In genomic region chrX:16780244-16780643, dm6 we compare ENCODE assay signal across 4 fruit fly cellular contexts.
TF ChIP-seq lines count a peak whose summit lies in the region.

No protein-coding gene starts in this region.

- TF ChIP-seq CTCF in whole organism, embryonic (GFP tag; optimal IDR thresholded peaks at IDR 0.05; lab: Kevin White, UChicago): no peak

TF ChIP-seq in whole organism, adult, 20 proteins besides CTCF, POLR2A, EP300 and RAD21:
- no peak for TF ChIP-seq cnc (optimal IDR thresholded peaks at IDR 0.05; lab: Kevin White, UChicago)
- TF ChIP-seq CG11617 (GFP tag; optimal IDR thresholded peaks at IDR 0.05; lab: Kevin White, UChicago): no peak
- TF ChIP-seq tj (GFP tag; optimal IDR thresholded peaks at IDR 0.05; lab: Kevin White, UChicago): peak; percentile 71
- no peak for TF ChIP-seq CG7101 (tag; optimal IDR thresholded peaks at IDR 0.05; lab: Kevin White, UChicago)
- TF ChIP-seq ovo (GFP tag; optimal IDR thresholded peaks at IDR 0.05; lab: Kevin White, UChicago): no peak
- TF ChIP-seq cic (GFP tag; optimal IDR thresholded peaks at IDR 0.05; lab: Kevin White, UChicago): no peak
- TF ChIP-seq toe (GFP tag; optimal IDR thresholded peaks at IDR 0.05; lab: Kevin White, UChicago): no peak
- no peak for TF ChIP-seq CG12768 (GFP tag; optimal IDR thresholded peaks at IDR 0.05; lab: Kevin White, UChicago)

TF ChIP-seq in whole organism, embryonic, 481 proteins besides CTCF, POLR2A, EP300 and RAD21 (continues in another document):
- TF ChIP-seq CG13894 (tag; optimal IDR thresholded peaks at IDR 0.05; lab: Kevin White, UChicago): peak; percentile 49
- TF ChIP-seq grn (GFP tag; optimal IDR thresholded peaks at IDR 0.05; lab: Kevin White, UChicago): peak; percentile 86
- no peak for TF ChIP-seq D (optimal IDR thresholded peaks at IDR 0.05; lab: Kevin White, UChicago)
- TF ChIP-seq D (GFP tag; optimal IDR thresholded peaks at IDR 0.05; lab: Kevin White, UChicago): no peak
- no peak for TF ChIP-seq Ravus (GFP tag; IDR thresholded peaks at IDR 0.05; lab: Robert Waterston, UW)
- TF ChIP-seq hkb (optimal IDR thresholded peaks at IDR 0.05; lab: Kevin White, UChicago): no peak
- TF ChIP-seq hkb (GFP tag; IDR thresholded peaks at IDR 0.05; lab: Robert Waterston, UW): no peak
- no peak for TF ChIP-seq Jarid2 (GFP tag; optimal IDR thresholded peaks at IDR 0.05; lab: Kevin White, UChicago)
- peak; percentile 16 for TF ChIP-seq Hmr (GFP tag; optimal IDR thresholded peaks at IDR 0.05; lab: Kevin White, UChicago)
- no peak for TF ChIP-seq slou (GFP tag; optimal IDR thresholded peaks at IDR 0.05; lab: Kevin White, UChicago)
- peak; percentile 39 to 74 for TF ChIP-seq Trl (optimal IDR thresholded peaks at IDR 0.05; lab: Kevin White, UChicago)
- TF ChIP-seq Trl (GFP tag; optimal IDR thresholded peaks at IDR 0.05; lab: Kevin White, UChicago): no peak
- TF ChIP-seq CG7745 (tag; optimal IDR thresholded peaks at IDR 0.05; lab: Kevin White, UChicago): no peak
- no peak for TF ChIP-seq ac (GFP tag; optimal IDR thresholded peaks at IDR 0.05; lab: Kevin White, UChicago)
- TF ChIP-seq sr (GFP tag; IDR thresholded peaks at IDR 0.05; lab: Robert Waterston, UW): peak; percentile 37; the same call in 1 of the 3 replicates
- no peak for TF ChIP-seq sc (optimal IDR thresholded peaks at IDR 0.05; lab: Kevin White, UChicago)
- no peak for TF ChIP-seq sc (GFP tag; optimal IDR thresholded peaks at IDR 0.05; lab: Kevin White, UChicago)
- no peak for TF ChIP-seq lola (GFP tag; optimal IDR thresholded peaks at IDR 0.05; lab: Kevin White, UChicago)
- no peak for TF ChIP-seq ase (GFP tag; IDR thresholded peaks at IDR 0.05; lab: Robert Waterston, UW)
- peak; percentile 42 for TF ChIP-seq CG12769 (tag; optimal IDR thresholded peaks at IDR 0.05; lab: Kevin White, UChicago)
- no peak for TF ChIP-seq CG17359 (tag; optimal IDR thresholded peaks at IDR 0.05; lab: Kevin White, UChicago)
- TF ChIP-seq repo (GFP tag; optimal IDR thresholded peaks at IDR 0.05; lab: Kevin White, UChicago): no peak
- TF ChIP-seq CG8089 (GFP tag; optimal IDR thresholded peaks at IDR 0.05; lab: Kevin White, UChicago): no peak
- TF ChIP-seq CoRest (tag; optimal IDR thresholded peaks at IDR 0.05; lab: Kevin White, UChicago): no peak
- TF ChIP-seq CG31224 (GFP tag; IDR thresholded peaks at IDR 0.05; lab: Robert Waterston, UW): no peak
- no peak for TF ChIP-seq CG34224 (GFP tag; IDR thresholded peaks at IDR 0.05; lab: Robert Waterston, UW; ENCODE audit: partially characterized antibody)
- TF ChIP-seq Hr39 (optimal IDR thresholded peaks at IDR 0.05; lab: Kevin White, UChicago): no peak
- no peak for TF ChIP-seq Mes4 (GFP tag; optimal IDR thresholded peaks at IDR 0.05; lab: Kevin White, UChicago)
- TF ChIP-seq CG9797 (GFP tag; optimal IDR thresholded peaks at IDR 0.05; lab: Kevin White, UChicago): no peak
- TF ChIP-seq gro (GFP tag; optimal IDR thresholded peaks at IDR 0.05; lab: Kevin White, UChicago): peak; percentile 37

TF ChIP-seq in whole organism, prepupa, 60 proteins besides CTCF, POLR2A, EP300 and RAD21:
- TF ChIP-seq CG6808 (GFP tag; optimal IDR thresholded peaks at IDR 0.05; lab: Kevin White, UChicago) (no peak), fkh (GFP tag; optimal IDR thresholded peaks at IDR 0.05; lab: Kevin White, UChicago) (peak; percentile 17)

TF ChIP-seq in whole organism, pupa, 21 proteins besides CTCF, POLR2A, EP300 and RAD21:
- TF ChIP-seq CG4496 (GFP tag; IDR thresholded peaks at IDR 0.05; lab: Robert Waterston, UW) (0 out of 3 replicates have a peak, but pooled peaks have one; percentile 34), EcR (GFP tag; optimal IDR thresholded peaks at IDR 0.05; lab: Kevin White, UChicago) (no peak), CG8159 (tag; optimal IDR thresholded peaks at IDR 0.05; lab: Kevin White, UChicago) (no peak)
